Fruit fly (Drosophila melanogaster) Kc167 (cell line): ENCODE measurements around the gene tgo.

ENCODE experiments used
- Myc ChIP-seq: fragments of >200 bp; optimal IDR thresholded peaks from 2 replicates; lab custom pipeline; 2017; ENCODE audit warnings: missing external identifiers
- Sin3A ChIP-seq: fragments of >200 bp; optimal IDR thresholded peaks from 2 replicates; lab custom pipeline; 2018; ENCODE audit warnings: missing external identifiers
- h ChIP-seq: fragments of >200 bp; optimal IDR thresholded peaks from 3 replicates; lab custom pipeline; 2018; ENCODE audit warnings: missing external identifiers
- insv ChIP-seq: fragments of >200 bp; optimal IDR thresholded peaks from 3 replicates; lab custom pipeline; 2018; ENCODE audit warnings: missing external identifiers
- psq ChIP-seq: fragments of >200 bp; optimal IDR thresholded peaks from 2 replicates; lab custom pipeline; 2017; ENCODE audit warnings: missing external identifiers
- ttk ChIP-seq: sonication (Bioruptor generic); optimal IDR thresholded peaks from 2 replicates; lab custom pipeline; 2017; ENCODE audit warnings: missing external identifiers

Gene tgo

dm6 chr3R:8998243-8998642, 21.6 kb downstream of the tgo start:
- TF ChIP-seq insv (lab: Kevin White, UChicago) (no peak), h (lab: Kevin White, UChicago) (no peak), ttk (no peak), psq (lab: Kevin White, UChicago) (no peak), Sin3A (lab: Kevin White, UChicago) (no peak), Myc (lab: Kevin White, UChicago) (no peak)

dm6 chr3R:8997397-8997796, 22.4 kb downstream of the tgo start, which contains the start of gene CG11977:
CG11977 (plus strand) TSS chr3R:8997697.
- no peak for TF ChIP-seq ttk
- TF ChIP-seq Sin3A (lab: Kevin White, UChicago), result no peak
- no peak for TF ChIP-seq psq (lab: Kevin White, UChicago)
- TF ChIP-seq h (lab: Kevin White, UChicago), result no peak
- no peak for TF ChIP-seq insv (lab: Kevin White, UChicago)
- TF ChIP-seq Myc (lab: Kevin White, UChicago), result no peak

dm6 chr3R:8992928-8993579, 26.8 kb downstream of the tgo start, which contains the start of gene CG11975:
CG11975 (plus strand) TSS chr3R:8993253.
- TF ChIP-seq Sin3A (lab: Kevin White, UChicago), result no peak
- no peak for TF ChIP-seq insv (lab: Kevin White, UChicago)
- TF ChIP-seq psq (lab: Kevin White, UChicago), result no peak
- no peak for TF ChIP-seq Myc (lab: Kevin White, UChicago)
- TF ChIP-seq h (lab: Kevin White, UChicago), result no peak
- no peak for TF ChIP-seq ttk

dm6 chr3R:8984602-8985074, 35.2 kb downstream of the tgo start, which contains the start of gene CG11970:
CG11970 (plus strand) TSS chr3R:8984718.
- no peak for TF ChIP-seq ttk
- no peak for TF ChIP-seq Myc (lab: Kevin White, UChicago)
- no peak for TF ChIP-seq insv (lab: Kevin White, UChicago)
- TF ChIP-seq Sin3A (lab: Kevin White, UChicago), result no peak
- TF ChIP-seq psq (lab: Kevin White, UChicago), result no peak
- no peak for TF ChIP-seq h (lab: Kevin White, UChicago)

- TF ChIP-seq ttk (no peak), insv (lab: Kevin White, UChicago) (no peak), Sin3A (lab: Kevin White, UChicago) (no peak), Myc (lab: Kevin White, UChicago) (no peak), h (lab: Kevin White, UChicago) (no peak), psq (lab: Kevin White, UChicago) (no peak)
Observed at dm6 chr3R:8984141-8984540, 35.7 kb downstream of the tgo start, which contains the start of gene RagA-B. RagA-B (minus strand) TSS chr3R:8984315.

- no peak for TF ChIP-seq insv (lab: Kevin White, UChicago)
- TF ChIP-seq psq (lab: Kevin White, UChicago), result no peak
- no peak for TF ChIP-seq ttk
- no peak for TF ChIP-seq Sin3A (lab: Kevin White, UChicago)
- TF ChIP-seq h (lab: Kevin White, UChicago), result no peak
- no peak for TF ChIP-seq Myc (lab: Kevin White, UChicago)
Observed at dm6 chr3R:8981209-8981996, 38.4 kb downstream of the tgo start.

- TF ChIP-seq psq (lab: Kevin White, UChicago) (no peak), h (lab: Kevin White, UChicago) (no peak), ttk (no peak), Myc (lab: Kevin White, UChicago) (no peak), insv (lab: Kevin White, UChicago) (no peak), Sin3A (lab: Kevin White, UChicago) (no peak)
Observed at dm6 chr3R:8980776-8981165, 39.1 kb downstream of the tgo start, which contains the start of gene CAHbeta. CAHbeta (plus strand) TSS chr3R:8980860.

- TF ChIP-seq psq (lab: Kevin White, UChicago), result no peak
- no peak for TF ChIP-seq insv (lab: Kevin White, UChicago)
- TF ChIP-seq h (lab: Kevin White, UChicago), result no peak
- no peak for TF ChIP-seq ttk
- TF ChIP-seq Sin3A (lab: Kevin White, UChicago), result no peak
- TF ChIP-seq Myc (lab: Kevin White, UChicago), result no peak
Observed at dm6 chr3R:8979850-8980775, 39.7 kb downstream of the tgo start.

dm6 chr3R:8978768-8979167, 41.1 kb downstream of the tgo start:
- TF ChIP-seq h (lab: Kevin White, UChicago), result no peak
- TF ChIP-seq ttk, result no peak
- TF ChIP-seq psq (lab: Kevin White, UChicago), result no peak
- no peak for TF ChIP-seq Myc (lab: Kevin White, UChicago)
- no peak for TF ChIP-seq Sin3A (lab: Kevin White, UChicago)
- no peak for TF ChIP-seq insv (lab: Kevin White, UChicago)

dm6 chr3R:8976073-8976593, 43.7 kb downstream of the tgo start:
- no peak for TF ChIP-seq h (lab: Kevin White, UChicago)
- TF ChIP-seq Sin3A (lab: Kevin White, UChicago), result no peak
- TF ChIP-seq psq (lab: Kevin White, UChicago), result no peak
- no peak for TF ChIP-seq Myc (lab: Kevin White, UChicago)
- no peak for TF ChIP-seq insv (lab: Kevin White, UChicago)
- TF ChIP-seq ttk, result no peak
